Fruit fly (Drosophila melanogaster) whole organism, embryonic: ENCODE results near the gene CG15145.

Experiments used
- Aef1 ChIP-seq: fragments of 200-800 bp; sonication (Bioruptor generic); IDR thresholded peaks from 3 replicates; pipeline ENCODE4 v1.3.6; 2022; ENCODE audit warnings: missing biosample characterization, missing genetic modification characterization
- CG1024 ChIP-seq: fragments of 200-800 bp; sonication (Bioruptor generic); IDR thresholded peaks from 2 replicates; pipeline ENCODE4 v1.3.6; 2022; ENCODE audit warnings: missing biosample characterization, missing genetic modification characterization
- CG11093 ChIP-seq: fragments of 200-800 bp; sonication (Bioruptor generic); IDR thresholded peaks from 3 replicates; pipeline ENCODE4 v1.3.6; 2022; ENCODE audit warnings: missing biosample characterization, missing genetic modification characterization
- CG11696 ChIP-seq: fragments of 200-800 bp; sonication (Bioruptor generic); IDR thresholded peaks from 2 replicates; pipeline ENCODE4 v1.3.6; 2022; ENCODE audit warnings: missing biosample characterization, missing genetic modification characterization
- CG12104 ChIP-seq: fragments of 200-800 bp; sonication (Bioruptor generic); optimal IDR thresholded peaks from 3 replicates; lab custom pipeline; 2016; ENCODE audit warnings: missing biosample characterization, missing genetic modification characterization
- CG1647 ChIP-seq: fragments of 200-800 bp; sonication (Bioruptor generic); optimal IDR thresholded peaks from 3 replicates; lab custom pipeline; 2016; ENCODE audit warnings: missing biosample characterization, missing genetic modification characterization
- CG17568 ChIP-seq: fragments of 200-800 bp; sonication (Bioruptor generic); optimal IDR thresholded peaks from 2 replicates; lab custom pipeline; 2018; ENCODE audit warnings: missing biosample characterization, mild to moderate bottlenecking, missing genetic modification characterization, moderate library complexity
- CG17829 ChIP-seq: fragments of 200-800 bp; optimal IDR thresholded peaks from 2 replicates; lab custom pipeline; 2019; ENCODE audit warnings: missing biosample characterization, mild to moderate bottlenecking, missing genetic modification characterization, moderate library complexity
- CG18011 ChIP-seq: fragments of 200-800 bp; sonication (Bioruptor generic); optimal IDR thresholded peaks from 2 replicates; lab custom pipeline; 2017; ENCODE audit warnings: missing biosample characterization, missing genetic modification characterization, mild to moderate bottlenecking, moderate library complexity, missing genotype
- CG18599 ChIP-seq: fragments of 200-800 bp; sonication (Bioruptor generic); optimal IDR thresholded peaks from 3 replicates; lab custom pipeline; 2017; ENCODE audit warnings: missing biosample characterization, missing genetic modification characterization, mild to moderate bottlenecking, moderate library complexity, missing genetic modification reagents
- CG18764 ChIP-seq: fragments of 200-800 bp; sonication (Bioruptor generic); optimal IDR thresholded peaks from 3 replicates; lab custom pipeline; 2016; ENCODE audit warnings: missing biosample characterization, missing genetic modification characterization
- CG2678 ChIP-seq: fragments of 200-800 bp; sonication (Bioruptor generic); optimal IDR thresholded peaks from 3 replicates; lab custom pipeline; 2019; ENCODE audit warnings: missing biosample characterization, mild to moderate bottlenecking, missing genetic modification characterization, moderate library complexity
- CG2889 ChIP-seq: fragments of 200-800 bp; sonication (Bioruptor generic); IDR thresholded peaks from 3 replicates; pipeline ENCODE4 v1.3.6; 2022; ENCODE audit warnings: missing biosample characterization, missing genetic modification characterization
- CG31365 ChIP-seq: fragments of 200-800 bp; sonication (Bioruptor generic); optimal IDR thresholded peaks from 2 replicates; lab custom pipeline; 2018; ENCODE audit warnings: missing biosample characterization, mild to moderate bottlenecking, missing genetic modification characterization
- CG3281 ChIP-seq: fragments of 200-800 bp; sonication (Bioruptor generic); optimal IDR thresholded peaks from 3 replicates; lab custom pipeline; 2017; ENCODE audit warnings: missing biosample characterization, mild to moderate bottlenecking, missing genetic modification characterization
- CG34224 ChIP-seq: fragments of 200-800 bp; sonication (Bioruptor generic); IDR thresholded peaks from 3 replicates; pipeline ENCODE4 v1.3.6; 2022; ENCODE audit warnings: missing biosample characterization, missing genetic modification characterization; ENCODE audit not compliant: partially characterized antibody
- CG4707 ChIP-seq: fragments of 200-800 bp; sonication (Bioruptor generic); optimal IDR thresholded peaks from 2 replicates; lab custom pipeline; 2018; ENCODE audit warnings: missing biosample characterization, mild to moderate bottlenecking, missing genetic modification characterization, moderate library complexity
- CG5180 ChIP-seq: fragments of 200-800 bp; sonication (Bioruptor generic); optimal IDR thresholded peaks from 3 replicates; lab custom pipeline; 2017; ENCODE audit warnings: missing biosample characterization, missing genetic modification characterization, mild to moderate bottlenecking, moderate library complexity, missing genetic modification reagents
- CG5245 ChIP-seq: fragments of 200-800 bp; sonication (Bioruptor generic); optimal IDR thresholded peaks from 3 replicates; lab custom pipeline; 2016; ENCODE audit warnings: missing biosample characterization, missing genetic modification characterization
- CG5953 ChIP-seq: fragments of 200-800 bp; sonication (Bioruptor generic); IDR thresholded peaks from 2 replicates; pipeline ENCODE4 v1.3.6; 2022; ENCODE audit warnings: missing biosample characterization, missing genetic modification characterization
- CG6175 ChIP-seq: fragments of 200-800 bp; sonication (Bioruptor generic); IDR thresholded peaks from 3 replicates; pipeline ENCODE4 v1.3.6; 2022; ENCODE audit warnings: missing biosample characterization, missing genetic modification characterization
- CG6683 ChIP-seq: fragments of 200-800 bp; sonication (Bioruptor generic); optimal IDR thresholded peaks from 2 replicates; lab custom pipeline; 2017; ENCODE audit warnings: missing biosample characterization, mild to moderate bottlenecking, missing genetic modification characterization, missing genetic modification reagents
- CG7357 ChIP-seq: fragments of 200-800 bp; sonication (Bioruptor generic); IDR thresholded peaks from 3 replicates; pipeline ENCODE4 v1.3.6; 2022; ENCODE audit warnings: missing biosample characterization, missing genetic modification characterization
- CG9876 ChIP-seq: fragments of 200-800 bp; sonication (Bioruptor generic); optimal IDR thresholded peaks from 2 replicates; lab custom pipeline; 2016; ENCODE audit warnings: missing biosample characterization, missing genetic modification characterization
- CrebB ChIP-seq: fragments of 200-800 bp; sonication (Bioruptor generic); optimal IDR thresholded peaks from 3 replicates; lab custom pipeline; 2018; ENCODE audit warnings: missing biosample characterization, mild to moderate bottlenecking, missing genetic modification characterization
- Dfd ChIP-seq, 2 experiments: fragments of >200 bp; optimal IDR thresholded peaks; 2 replicates each; lab custom pipeline; 2017; ENCODE audit warnings: missing biosample characterization in 2 of 2, missing genetic modification characterization in 2 of 2
- Dp ChIP-seq: fragments of 200-800 bp; sonication (Bioruptor generic); optimal IDR thresholded peaks from 2 replicates; lab custom pipeline; 2018; ENCODE audit warnings: missing biosample characterization, mild to moderate bottlenecking, missing genetic modification characterization, moderate library complexity
- Dref ChIP-seq: fragments of 200-800 bp; sonication (Bioruptor generic); IDR thresholded peaks from 2 replicates; pipeline ENCODE4 v1.3.6; 2022; ENCODE audit warnings: missing biosample characterization, missing genetic modification characterization
- HmgZ ChIP-seq: fragments of 200-800 bp; sonication (Bioruptor generic); optimal IDR thresholded peaks from 2 replicates; lab custom pipeline; 2018; ENCODE audit warnings: missing biosample characterization, mild to moderate bottlenecking, missing genetic modification characterization
- Lhr ChIP-seq: fragments of 200-800 bp; sonication (Bioruptor generic); optimal IDR thresholded peaks from 3 replicates; lab custom pipeline; 2017; ENCODE audit warnings: mild to moderate bottlenecking, missing biosample characterization, missing genetic modification reagents, missing genetic modification characterization
- Mes4 ChIP-seq: fragments of 200-800 bp; sonication (Bioruptor generic); optimal IDR thresholded peaks from 2 replicates; lab custom pipeline; 2016; ENCODE audit warnings: missing biosample characterization, missing genetic modification characterization
- Sry-β ChIP-seq: fragments of 200-800 bp; sonication (Bioruptor generic); optimal IDR thresholded peaks from 2 replicates; lab custom pipeline; 2018; ENCODE audit warnings: missing biosample characterization, mild to moderate bottlenecking, missing genetic modification characterization, moderate library complexity
- br ChIP-seq: fragments of >200 bp; optimal IDR thresholded peaks from 2 replicates; lab custom pipeline; 2017
- btn ChIP-seq: fragments of 200-800 bp; sonication (Bioruptor generic); optimal IDR thresholded peaks from 2 replicates; lab custom pipeline; 2016; ENCODE audit warnings: missing biosample characterization, missing genetic modification characterization
- caup ChIP-seq: fragments of 200-800 bp; sonication (Bioruptor generic); optimal IDR thresholded peaks from 3 replicates; lab custom pipeline; 2017; ENCODE audit warnings: missing biosample characterization, mild to moderate bottlenecking, missing genetic modification characterization, moderate library complexity; ENCODE audit not compliant: severe bottlenecking
- dmrt11E ChIP-seq: fragments of 200-800 bp; sonication (Bioruptor generic); optimal IDR thresholded peaks from 3 replicates; lab custom pipeline; 2018; ENCODE audit warnings: missing biosample characterization, mild to moderate bottlenecking, missing genetic modification characterization, moderate library complexity
- hkb ChIP-seq, 2 experiments: fragments of 200-800 bp in 1 of 2; fragments of >200 bp in 1 of 2; sonication (Bioruptor generic) in 1 of 2; IDR thresholded peaks in 1 of 2; optimal IDR thresholded peaks in 1 of 2; 2 replicates each; pipeline versions ENCODE4 v1.3.6 to Lab custom; 2017 to 2022; ENCODE audit warnings: missing biosample characterization in 1 of 2, missing genetic modification characterization in 1 of 2
- jing ChIP-seq: fragments of 200-800 bp; sonication (Bioruptor generic); optimal IDR thresholded peaks from 2 replicates; lab custom pipeline; 2018; ENCODE audit warnings: missing biosample characterization, mild to moderate bottlenecking, missing genetic modification characterization
- klu ChIP-seq: fragments of 200-800 bp; sonication (Bioruptor generic); IDR thresholded peaks from 2 replicates; pipeline ENCODE4 v1.3.6; 2022; ENCODE audit warnings: missing biosample characterization, missing genetic modification characterization
- prd ChIP-seq, 3 experiments: fragments of >200 bp in 2 of 3; fragments of 200-800 bp in 1 of 3; sonication (Bioruptor generic) in 1 of 3; optimal IDR thresholded peaks in 2 of 3; IDR thresholded peaks in 1 of 3; 2 replicates in 2 of 3; 3 replicates in 1 of 3; pipeline versions ENCODE4 v1.3.6 to Lab custom; 2017 to 2022; ENCODE audit warnings: missing biosample characterization in 1 of 3, missing genetic modification characterization in 1 of 3
- pros ChIP-seq: fragments of 200-800 bp; sonication (Bioruptor generic); optimal IDR thresholded peaks from 3 replicates; lab custom pipeline; 2019; ENCODE audit warnings: missing biosample characterization, mild to moderate bottlenecking, missing genetic modification characterization, moderate library complexity
- pzg ChIP-seq: fragments of 200-800 bp; sonication (Bioruptor generic); optimal IDR thresholded peaks from 3 replicates; lab custom pipeline; 2018; ENCODE audit warnings: missing biosample characterization, mild to moderate bottlenecking, missing genetic modification characterization, moderate library complexity
- schlank ChIP-seq: fragments of 200-800 bp; sonication (Bioruptor generic); optimal IDR thresholded peaks from 2 replicates; lab custom pipeline; 2018; ENCODE audit warnings: missing biosample characterization, mild to moderate bottlenecking, missing genetic modification characterization
- sens ChIP-seq: fragments of 200-800 bp; sonication (Bioruptor generic); peaks from one replicate; lab custom pipeline; 2016; ENCODE audit warnings: missing biosample characterization, missing genetic modification characterization
- sim ChIP-seq: fragments of 200-800 bp; sonication (Bioruptor generic); IDR thresholded peaks from 2 replicates; pipeline ENCODE4 v1.3.6; 2022; ENCODE audit warnings: missing biosample characterization, missing genetic modification characterization
- twi ChIP-seq: fragments of 200-800 bp; optimal IDR thresholded peaks from 2 replicates; lab custom pipeline; 2019; ENCODE audit warnings: missing biosample characterization, mild to moderate bottlenecking, missing genetic modification characterization, moderate library complexity

Gene CG15145

dm6 chr2L:17486264-17486663, 45.8 kb downstream of the CG15145 start, which contains the start of gene CG43220:
CG43220 (plus strand) TSS chr2L:17486564.
- no peak for TF ChIP-seq Lhr (GFP tag; lab: Kevin White, UChicago)
- no peak for TF ChIP-seq CG11093 (GFP tag; lab: Robert Waterston, UW)

DNA sequence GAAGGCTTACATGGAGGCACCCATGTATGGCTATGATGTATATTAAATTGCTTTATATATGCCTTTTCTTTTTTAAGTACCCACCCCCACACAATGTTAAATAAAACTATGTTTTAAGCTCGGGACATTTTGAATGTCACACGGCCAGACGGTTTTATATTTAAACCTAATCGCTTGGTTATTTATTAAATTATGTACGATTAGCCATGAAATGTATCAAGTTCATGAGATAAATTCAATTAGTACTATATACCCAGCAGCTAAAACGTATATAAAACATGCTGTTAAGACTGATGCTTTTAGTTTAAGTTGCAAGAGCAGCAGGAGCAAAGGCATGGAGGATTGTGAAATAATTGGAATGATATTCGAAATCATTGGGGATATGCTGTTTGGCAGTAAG, 46.6 kb downstream of the CG15145 start, which contains the start of the genes CG43221 and CG43645:
Gene CG43221, plus strand, starts transcription at position 301 of the 400 bp plus-strand sequence.
Gene CG43645, plus strand, starts transcription at position 301 of the 400 bp plus-strand sequence.
- TF ChIP-seq sens (peak; percentile 4), CG18764 (no peak), CG2678 (tag; lab: Kevin White, UChicago) (no peak), CG1647 (no peak)

DNA sequence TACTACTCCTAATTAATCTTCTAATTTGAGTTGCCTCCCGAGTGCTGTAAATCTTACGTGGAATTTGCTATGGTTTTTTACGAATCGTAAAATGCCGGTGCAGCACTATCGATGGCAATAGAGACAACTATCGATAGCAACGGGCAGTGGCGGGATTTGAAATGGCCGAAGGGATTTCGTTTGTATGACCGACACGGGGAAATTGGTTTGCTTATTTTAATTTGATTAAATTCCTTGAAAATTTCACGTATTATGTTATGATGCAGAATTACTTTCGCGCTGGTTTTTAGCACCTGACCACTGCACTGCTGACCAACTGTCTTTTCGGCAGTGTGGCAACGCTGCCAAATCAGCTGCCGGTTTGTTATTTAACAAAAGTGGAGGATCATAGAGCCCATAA, 47.9 kb downstream of the CG15145 start, which contains the start of the genes GCS2beta and CG5131:
Gene GCS2beta, minus strand, starts transcription at position 134 of the 400 bp plus-strand sequence.
Gene CG5131, plus strand, starts transcription at position 328 of the 400 bp plus-strand sequence.
- peak; percentile 88 for TF ChIP-seq CG17829 (tag; lab: Kevin White, UChicago)
- TF ChIP-seq CG5245 (GFP tag; lab: Kevin White, UChicago), result peak; percentile 89
- TF ChIP-seq Dp (GFP tag; lab: Kevin White, UChicago), result peak; percentile 70
- peak; percentile 92 for TF ChIP-seq CG18599 (GFP tag; lab: Kevin White, UChicago)
- TF ChIP-seq twi (tag; lab: Kevin White, UChicago), result peak; percentile 79
- peak; percentile 96 for TF ChIP-seq CG9876 (GFP tag; lab: Kevin White, UChicago)
- peak; percentile 90 for TF ChIP-seq CG34224 (GFP tag; lab: Robert Waterston, UW)
- TF ChIP-seq dmrt11E, result peak; percentile 81
- TF ChIP-seq CG12104 (GFP tag; lab: Kevin White, UChicago), result peak; percentile 88
- peak; percentile 94 for TF ChIP-seq Aef1
- no peak for TF ChIP-seq CG17568 (GFP tag; lab: Kevin White, UChicago)
- peak; percentile 82 for TF ChIP-seq pzg
- TF ChIP-seq Sry-β (GFP tag; lab: Kevin White, UChicago), result peak; percentile 23
- TF ChIP-seq prd (optimal IDR thresholded peaks at IDR 0.05; lab: Kevin White, UChicago), result no peak
- peak; percentile 96 for TF ChIP-seq prd (GFP tag; IDR thresholded peaks at IDR 0.05; lab: Robert Waterston, UW)
- TF ChIP-seq CG3281 (GFP tag; lab: Kevin White, UChicago), result peak; percentile 89
- TF ChIP-seq caup (GFP tag; lab: Kevin White, UChicago), result peak; percentile 90
- peak; percentile 80 for TF ChIP-seq CG5953 (GFP tag; lab: Robert Waterston, UW)
- TF ChIP-seq br (lab: Kevin White, UChicago), result no peak
- peak; percentile 97 for TF ChIP-seq HmgZ (tag; lab: Kevin White, UChicago)
- TF ChIP-seq CG6175 (GFP tag; lab: Robert Waterston, UW), result peak; percentile 90
- no peak for TF ChIP-seq pros
- peak; percentile 24 for TF ChIP-seq CG4707 (GFP tag; lab: Kevin White, UChicago)
- peak; percentile 71 for TF ChIP-seq hkb (optimal IDR thresholded peaks at IDR 0.05; lab: Kevin White, UChicago)
- peak; percentile 93 for TF ChIP-seq hkb (GFP tag; IDR thresholded peaks at IDR 0.05; lab: Robert Waterston, UW)
- TF ChIP-seq CG7357 (GFP tag; lab: Robert Waterston, UW), result peak; percentile 87
- TF ChIP-seq jing (GFP tag; lab: Kevin White, UChicago), result peak; percentile 87
- peak; percentile 69 for TF ChIP-seq CG11696
- TF ChIP-seq Dref (GFP tag; lab: Robert Waterston, UW), result peak; percentile 86
- TF ChIP-seq CG2889 (GFP tag; lab: Robert Waterston, UW), result peak; percentile 94
- peak; percentile 62 for TF ChIP-seq btn (GFP tag; lab: Kevin White, UChicago)
- TF ChIP-seq CG1024 (GFP tag; lab: Robert Waterston, UW), result peak; percentile 78
- TF ChIP-seq Mes4 (GFP tag; lab: Kevin White, UChicago), result peak; percentile 92
- TF ChIP-seq schlank, result peak; percentile 87
- no peak for TF ChIP-seq Dfd (GFP tag; optimal IDR thresholded peaks at IDR 0.05; lab: Kevin White, UChicago)
- peak; percentile 93 for TF ChIP-seq klu
- peak; percentile 94 for TF ChIP-seq CG1647
- peak; percentile 82 for TF ChIP-seq CrebB (tag; lab: Kevin White, UChicago)
- peak; percentile 78 for TF ChIP-seq CG6683 (GFP tag; lab: Kevin White, UChicago)
- TF ChIP-seq CG31365 (tag; lab: Kevin White, UChicago), result peak; percentile 53
- TF ChIP-seq CG18011, result peak; percentile 88
- peak; percentile 73 for TF ChIP-seq sim (GFP tag; lab: Robert Waterston, UW)
- TF ChIP-seq CG5180 (GFP tag; lab: Kevin White, UChicago), result peak; percentile 50
